Worm (Caenorhabditis elegans): Measurements from ENCODE around the gene Y37A1B.7.

Gene Y37A1B.7

DNA sequence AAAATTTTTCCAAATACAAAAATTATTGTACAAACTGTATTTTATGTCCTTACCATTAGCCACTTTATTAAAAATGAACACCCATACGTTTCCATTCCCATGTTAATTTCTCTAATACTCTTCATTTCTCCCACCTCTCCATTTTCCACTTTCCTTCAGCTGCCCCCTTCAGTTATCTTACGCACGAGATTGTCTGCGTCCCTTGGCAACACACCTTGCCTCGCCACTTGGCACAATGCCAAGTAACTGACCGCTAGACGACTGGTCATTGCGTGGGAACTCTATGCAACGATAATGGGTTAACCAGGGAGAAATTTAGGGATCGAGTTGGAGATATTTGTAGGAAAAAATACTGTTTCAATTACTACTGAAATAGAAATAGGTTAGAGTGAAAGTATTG, 3.2 kb upstream of the Y37A1B.7 start:
- TF ChIP-seq unc-62 (GFP tag; optimal IDR thresholded peaks at IDR 0.05), result no peak

DNA sequence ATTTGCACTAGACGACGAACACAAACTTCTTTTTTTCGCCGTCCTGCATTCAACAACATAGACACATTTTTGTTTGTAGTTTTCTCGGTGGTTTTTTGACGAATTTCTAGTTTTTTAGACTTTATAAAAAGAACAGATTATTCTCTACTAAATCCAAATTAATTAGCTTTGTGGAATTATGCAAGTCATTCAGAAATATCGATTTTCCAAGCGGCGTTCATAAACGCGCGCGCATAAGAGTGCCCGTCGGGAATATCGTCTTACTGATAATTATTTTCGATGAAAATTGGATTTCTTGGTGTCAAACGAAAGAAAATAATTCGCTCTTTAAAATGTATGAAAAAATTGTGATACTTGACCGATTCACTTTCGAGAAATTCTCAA, 9.0 kb downstream of the Y37A1B.7 start:
- no peak for TF ChIP-seq unc-62 (GFP tag; optimal IDR thresholded peaks at IDR 0.05)

DNA sequence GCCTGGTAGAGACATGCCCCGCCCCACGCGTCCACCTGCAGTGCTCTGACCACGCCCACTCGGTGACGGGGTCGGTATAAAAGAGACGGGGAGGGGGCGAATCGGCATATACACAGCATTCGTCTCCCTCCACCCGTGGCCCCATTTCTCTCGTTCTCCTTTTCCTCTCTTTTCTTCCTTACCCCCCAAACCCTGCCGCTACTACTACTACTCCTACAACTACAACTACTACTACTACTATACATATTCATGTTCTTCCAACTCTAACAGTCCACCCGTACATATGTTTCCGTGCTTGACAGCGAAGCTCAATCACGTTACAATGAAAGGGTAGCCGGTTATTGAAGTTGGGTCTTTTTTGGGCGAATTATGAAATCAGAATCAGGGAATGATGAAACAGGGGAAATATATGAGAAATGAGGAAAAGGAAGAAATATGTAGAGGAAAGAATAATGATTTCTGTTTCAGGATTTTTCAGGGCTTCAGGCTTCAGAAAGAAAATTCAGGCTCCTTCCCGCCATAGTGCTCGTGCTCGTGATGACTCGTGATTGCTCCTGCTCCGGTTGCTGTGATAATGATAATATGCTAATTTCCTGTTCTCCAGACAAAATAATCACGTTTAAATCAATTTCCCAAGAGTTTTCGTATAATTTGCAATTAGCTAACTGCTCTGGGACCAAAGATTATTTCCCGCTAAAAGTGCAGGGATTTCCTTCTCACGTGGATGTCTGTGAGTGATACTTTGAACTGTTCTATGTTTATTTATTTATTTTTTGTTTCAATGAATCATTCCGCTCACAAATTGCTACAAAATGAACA, 9.6 kb downstream of the Y37A1B.7 start:
- TF ChIP-seq unc-62 (GFP tag; optimal IDR thresholded peaks at IDR 0.05), result no peak

DNA sequence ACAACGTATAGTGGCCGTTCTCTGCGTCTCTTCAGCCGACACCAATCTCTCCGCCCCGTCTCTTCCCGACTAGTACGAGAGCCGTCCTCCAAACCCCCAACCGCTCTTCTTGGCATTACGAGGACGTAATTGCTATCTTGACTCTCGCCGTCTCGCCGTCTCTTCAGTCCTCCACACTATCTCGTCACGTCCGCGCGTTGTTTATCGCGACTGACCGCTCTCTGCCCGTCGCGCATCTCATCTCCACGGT, 10.2 kb downstream of the Y37A1B.7 start:
- no peak for TF ChIP-seq unc-62 (GFP tag; optimal IDR thresholded peaks at IDR 0.05)

DNA sequence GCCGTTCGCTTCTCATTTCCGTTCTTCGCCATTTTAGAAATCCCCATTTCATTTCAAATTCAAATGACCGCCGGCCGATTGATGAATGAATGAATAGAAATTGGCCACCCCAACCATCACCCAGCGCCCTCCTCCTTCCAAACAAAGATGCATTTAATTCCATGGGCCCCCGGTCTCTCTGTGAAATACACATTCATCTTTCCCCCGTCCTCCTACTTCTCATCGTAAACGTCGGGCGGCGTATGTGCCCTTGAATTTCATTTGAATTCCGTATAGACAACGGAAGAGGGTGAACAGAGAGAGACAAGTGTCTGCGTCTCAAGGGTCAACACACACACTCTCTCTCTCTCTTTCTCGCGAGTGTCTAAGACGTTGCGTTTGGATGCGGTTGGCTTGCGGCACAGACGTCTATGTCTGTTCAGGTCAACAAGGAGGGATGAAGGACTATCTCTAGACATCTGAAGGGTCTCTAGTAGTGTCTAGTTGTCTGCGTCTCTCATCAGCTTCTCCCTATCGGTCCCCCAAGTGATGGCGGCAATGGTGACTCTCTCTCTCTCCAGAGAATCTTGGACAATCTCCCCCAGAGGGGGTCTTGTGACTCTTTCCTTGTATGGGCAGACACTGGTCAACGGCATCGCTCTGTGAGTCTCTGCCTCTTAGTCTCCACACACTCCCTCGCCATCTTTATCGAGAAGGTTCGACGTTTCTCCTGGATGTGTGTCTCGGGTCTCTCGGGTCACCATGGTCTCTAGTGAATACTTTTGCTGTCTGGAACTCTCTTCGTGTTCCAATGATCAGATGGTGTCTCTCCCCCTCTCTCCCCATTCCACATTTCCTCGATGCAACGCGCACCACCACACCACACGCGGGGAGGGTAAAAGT, 10.7 kb downstream of the Y37A1B.7 start:
- TF ChIP-seq unc-62 (GFP tag; optimal IDR thresholded peaks at IDR 0.05), result no peak

DNA sequence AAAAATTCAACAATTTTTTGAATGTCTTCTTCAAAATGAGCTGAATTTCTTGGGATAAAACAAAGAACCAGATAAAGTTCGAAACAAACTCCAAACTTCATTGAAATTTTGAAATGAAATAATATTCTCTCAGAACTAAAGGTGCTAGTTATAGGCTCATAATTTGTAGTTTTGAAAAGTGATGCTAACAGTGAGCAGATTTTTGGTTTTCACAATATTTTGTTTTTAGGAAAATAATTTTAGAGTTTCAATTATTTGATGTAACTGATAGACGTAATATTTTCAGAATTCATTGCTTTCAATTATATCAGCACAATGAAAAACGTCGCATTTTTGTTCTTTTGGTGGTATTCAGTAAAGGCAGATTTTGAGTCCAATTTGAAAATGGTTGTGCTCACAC, 23.7 kb downstream of the Y37A1B.7 start, which contains the start of the genes irld-56 and irld-55:
TSS of gene irld-56 (minus strand) at position 101 of the 400 bp plus-strand sequence.
TSS of gene irld-55 (plus strand) at position 316 of the 400 bp plus-strand sequence.
- TF ChIP-seq unc-62 (GFP tag; optimal IDR thresholded peaks at IDR 0.05), result no peak

DNA sequence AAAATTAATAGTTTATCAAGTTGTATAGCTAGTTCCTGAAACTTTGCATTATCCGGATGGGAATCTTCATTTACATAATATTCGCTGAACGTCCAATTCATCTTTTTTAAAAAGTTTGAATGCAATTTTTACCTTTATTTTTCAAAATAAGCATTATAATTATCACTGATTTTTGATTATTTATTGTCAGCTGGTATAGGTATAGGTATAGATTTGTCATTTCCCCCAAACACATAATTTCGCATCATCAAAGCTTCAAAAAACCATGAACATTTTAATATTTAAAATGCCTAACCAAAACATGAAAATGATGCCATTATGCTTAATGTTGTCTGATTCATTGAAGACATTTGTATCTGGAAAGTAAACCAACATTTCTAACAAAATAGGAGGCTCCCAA, 27.7 kb downstream of the Y37A1B.7 start, which contains the start of gene srw-63:
TSS of gene srw-63 (minus strand) at position 101 of the 400 bp plus-strand sequence.
- no peak for TF ChIP-seq unc-62 (GFP tag; optimal IDR thresholded peaks at IDR 0.05)

DNA sequence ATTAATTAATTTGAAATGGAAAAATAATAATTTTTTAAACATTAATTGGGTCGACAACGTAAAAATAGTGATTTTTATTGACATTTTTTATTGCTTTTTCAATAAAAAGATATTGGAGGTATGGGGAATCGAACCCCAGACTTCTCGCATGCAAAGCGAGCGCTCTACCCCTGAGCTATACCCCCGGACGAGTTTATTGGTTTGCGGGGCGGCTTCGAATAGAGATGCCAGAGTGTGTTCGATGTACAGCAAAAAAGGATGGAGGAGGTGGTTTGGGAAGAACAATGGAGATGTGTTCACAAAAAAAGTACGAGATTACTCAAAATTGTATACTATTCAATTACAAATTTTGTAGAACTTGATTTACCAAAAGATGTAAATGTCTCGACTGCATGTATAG, 29.9 kb downstream of the Y37A1B.7 start:
- no peak for TF ChIP-seq unc-62 (GFP tag; optimal IDR thresholded peaks at IDR 0.05)

DNA sequence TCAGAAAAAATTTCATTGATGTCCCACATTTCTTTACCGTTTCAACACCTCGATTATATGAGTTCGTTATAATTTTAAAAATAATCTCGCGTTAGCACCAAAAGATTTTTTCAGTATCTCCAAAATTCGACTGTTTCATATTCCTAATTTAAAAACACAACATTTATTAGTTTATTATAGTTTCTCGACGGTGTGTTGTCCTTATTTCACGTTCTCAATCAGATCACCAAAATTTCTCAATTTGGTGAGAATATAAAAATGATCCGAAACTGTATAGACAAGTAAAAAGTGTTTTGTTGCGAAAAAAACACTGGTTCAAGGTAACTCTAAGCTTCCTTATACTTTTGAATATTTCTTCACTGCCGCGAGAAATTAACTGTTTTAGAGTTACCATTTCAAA, 34.9 kb downstream of the Y37A1B.7 start:
- TF ChIP-seq unc-62 (GFP tag; optimal IDR thresholded peaks at IDR 0.05), result no peak

DNA sequence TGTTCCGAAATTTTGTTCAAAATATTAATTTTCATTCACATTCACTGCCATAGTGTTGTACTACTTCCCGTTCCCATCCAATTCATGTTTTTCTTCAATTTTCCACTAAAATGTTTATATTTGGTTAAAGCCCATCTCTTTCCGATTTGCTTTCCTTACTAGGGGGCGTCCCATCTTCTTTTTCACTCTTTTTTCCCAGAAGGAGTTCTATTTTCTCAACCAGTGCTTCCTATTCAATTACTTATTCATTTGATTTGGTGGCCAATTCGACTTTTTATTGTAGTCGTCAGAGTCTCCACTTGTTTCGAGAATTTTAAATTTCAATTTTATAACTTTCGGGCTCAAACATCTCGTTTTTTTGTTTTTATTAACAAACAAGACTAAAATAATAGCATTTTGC, 41.8 kb downstream of the Y37A1B.7 start:
- TF ChIP-seq unc-62 (GFP tag; optimal IDR thresholded peaks at IDR 0.05), result no peak
